Fruit fly (Drosophila melanogaster) whole organism, embryonic: ENCODE measurements around the gene CG14219.

Experiments used
- Abd-B ChIP-seq: fragments of 200-800 bp; sonication (Bioruptor generic); optimal IDR thresholded peaks from 2 replicates; lab custom pipeline; 2018; ENCODE audit warnings: missing biosample characterization, mild to moderate bottlenecking, missing genetic modification characterization, moderate library complexity
- Bgb ChIP-seq: fragments of 200-800 bp; sonication (Bioruptor generic); IDR thresholded peaks from 2 replicates; pipeline ENCODE4 v1.3.6; 2022; ENCODE audit warnings: missing biosample characterization, missing genetic modification characterization; ENCODE audit not compliant: partially characterized antibody
- Bteb2 ChIP-seq: fragments of 200-800 bp; sonication (Bioruptor generic); optimal IDR thresholded peaks from 2 replicates; lab custom pipeline; 2016; ENCODE audit warnings: missing biosample characterization, missing genetic modification characterization
- CG10321 ChIP-seq: fragments of 200-800 bp; sonication (Bioruptor generic); IDR thresholded peaks from 2 replicates; pipeline ENCODE4 v1.3.6; 2022; ENCODE audit warnings: missing biosample characterization, missing genetic modification characterization
- CG11695 ChIP-seq: fragments of 200-800 bp; sonication (Bioruptor generic); IDR thresholded peaks from 3 replicates; pipeline ENCODE4 v1.3.6; 2022; ENCODE audit warnings: missing biosample characterization, missing genetic modification characterization
- CG13775 ChIP-seq: fragments of 200-800 bp; sonication (Bioruptor generic); optimal IDR thresholded peaks from 3 replicates; lab custom pipeline; 2017; ENCODE audit warnings: missing biosample characterization, mild to moderate bottlenecking, missing genetic modification characterization
- CG14710 ChIP-seq: fragments of 200-800 bp; sonication (Bioruptor generic); optimal IDR thresholded peaks from 3 replicates; lab custom pipeline; 2019; ENCODE audit warnings: missing biosample characterization, mild to moderate bottlenecking, missing genetic modification characterization, moderate library complexity
- CG17361 ChIP-seq: fragments of 200-800 bp; sonication (Bioruptor generic); IDR thresholded peaks from 3 replicates; pipeline ENCODE4 v1.3.6; 2022; ENCODE audit warnings: missing biosample characterization, missing genetic modification characterization
- CG18011 ChIP-seq: fragments of 200-800 bp; sonication (Bioruptor generic); optimal IDR thresholded peaks from 2 replicates; lab custom pipeline; 2017; ENCODE audit warnings: missing biosample characterization, missing genetic modification characterization, mild to moderate bottlenecking, moderate library complexity, missing genotype
- CG30020 ChIP-seq: fragments of 200-800 bp; optimal IDR thresholded peaks from 2 replicates; lab custom pipeline; 2019; ENCODE audit warnings: missing biosample characterization, mild to moderate bottlenecking, missing genetic modification characterization, moderate library complexity
- CG30403 ChIP-seq: fragments of 200-800 bp; sonication (Bioruptor generic); optimal IDR thresholded peaks from 3 replicates; lab custom pipeline; 2016; ENCODE audit warnings: missing biosample characterization, missing genetic modification characterization
- CG3726 ChIP-seq: fragments of 200-800 bp; sonication (Bioruptor generic); IDR thresholded peaks from 3 replicates; pipeline ENCODE4, ENCODE4 v1.3.6; 2022; ENCODE audit warnings: missing biosample characterization, missing genetic modification characterization
- CG3995 ChIP-seq: fragments of 200-800 bp; sonication (Bioruptor generic); optimal IDR thresholded peaks from 3 replicates; lab custom pipeline; 2016; ENCODE audit warnings: missing biosample characterization, missing genetic modification characterization
- CG42726 ChIP-seq: fragments of 200-800 bp; sonication (Bioruptor generic); IDR thresholded peaks from 2 replicates; pipeline ENCODE4 v1.3.6; 2022; ENCODE audit warnings: missing biosample characterization, missing genetic modification characterization; ENCODE audit not compliant: partially characterized antibody
- CG5953 ChIP-seq: fragments of 200-800 bp; sonication (Bioruptor generic); IDR thresholded peaks from 2 replicates; pipeline ENCODE4 v1.3.6; 2022; ENCODE audit warnings: missing biosample characterization, missing genetic modification characterization
- CG6272 ChIP-seq: fragments of 200-800 bp; sonication (Bioruptor generic); IDR thresholded peaks from 2 replicates; pipeline ENCODE4 v1.3.6; 2022; ENCODE audit warnings: missing biosample characterization, missing genetic modification characterization
- CG6791 ChIP-seq: fragments of 200-800 bp; sonication (Bioruptor generic); IDR thresholded peaks from 3 replicates; pipeline ENCODE4 v1.3.6; 2022; ENCODE audit warnings: missing biosample characterization, missing genetic modification characterization; ENCODE audit not compliant: partially characterized antibody
- CG7786 ChIP-seq: fragments of 200-800 bp; sonication (Bioruptor generic); optimal IDR thresholded peaks from 2 replicates; lab custom pipeline; 2016; ENCODE audit warnings: missing biosample characterization, missing genetic modification characterization
- CG7987 ChIP-seq: fragments of 200-800 bp; sonication (Bioruptor generic); optimal IDR thresholded peaks from 2 replicates; lab custom pipeline; 2018; ENCODE audit warnings: missing biosample characterization, mild to moderate bottlenecking, missing genetic modification characterization, moderate library complexity
- CG8359 ChIP-seq: fragments of 200-800 bp; sonication (Bioruptor generic); optimal IDR thresholded peaks from 2 replicates; lab custom pipeline; 2017; ENCODE audit warnings: missing biosample characterization, mild to moderate bottlenecking, missing genetic modification characterization, borderline replicate concordance
- CG9932 ChIP-seq: fragments of 200-800 bp; sonication (Bioruptor generic); IDR thresholded peaks from 2 replicates; pipeline ENCODE4 v1.3.6; 2022; ENCODE audit warnings: missing biosample characterization, missing genetic modification characterization
- D19B ChIP-seq: fragments of 200-800 bp; sonication (Bioruptor generic); optimal IDR thresholded peaks from 2 replicates; lab custom pipeline; 2017; ENCODE audit warnings: missing biosample characterization, mild to moderate bottlenecking, missing genetic modification characterization
- Dip3 ChIP-seq: fragments of 200-800 bp; sonication (Bioruptor generic); optimal IDR thresholded peaks from 3 replicates; lab custom pipeline; 2016; ENCODE audit warnings: missing biosample characterization, missing genetic modification characterization
- E2f1 ChIP-seq: fragments of 200-800 bp; sonication (Bioruptor generic); IDR thresholded peaks from 2 replicates; pipeline ENCODE4 v1.3.6; 2022; ENCODE audit warnings: missing biosample characterization, missing genetic modification characterization
- E2f2 ChIP-seq: fragments of 200-800 bp; sonication (Bioruptor generic); IDR thresholded peaks from 2 replicates; pipeline ENCODE4 v1.3.6; 2022; ENCODE audit warnings: missing biosample characterization, missing genetic modification characterization
- Ets65A ChIP-seq: fragments of 200-800 bp; sonication (Bioruptor generic); peaks from one replicate; lab custom pipeline; 2016; ENCODE audit warnings: missing biosample characterization, missing genetic modification characterization
- Hey ChIP-seq: fragments of 200-800 bp; sonication (Bioruptor generic); optimal IDR thresholded peaks from 3 replicates; lab custom pipeline; 2018; ENCODE audit warnings: missing biosample characterization, mild to moderate bottlenecking, missing genetic modification characterization
- Hmr ChIP-seq: fragments of 200-800 bp; sonication (Bioruptor generic); optimal IDR thresholded peaks from 3 replicates; lab custom pipeline; 2017; ENCODE audit warnings: mild to moderate bottlenecking, missing biosample characterization, missing genetic modification reagents, missing genetic modification characterization
- Hmx ChIP-seq: fragments of 200-800 bp; sonication (Bioruptor generic); optimal IDR thresholded peaks from 2 replicates; lab custom pipeline; 2016; ENCODE audit warnings: missing biosample characterization, missing genetic modification characterization
- Hr78 ChIP-seq, 2 experiments: fragments of 200-800 bp in 1 of 2; fragments of >200 bp in 1 of 2; sonication (Bioruptor generic) in 1 of 2; optimal IDR thresholded peaks; 2 replicates each; lab custom pipeline; 2017 to 2019; ENCODE audit warnings: missing biosample characterization in 2 of 2, missing genetic modification characterization in 2 of 2, mild to moderate bottlenecking in 1 of 2, moderate library complexity in 1 of 2
- Meics ChIP-seq: fragments of 200-800 bp; sonication (Bioruptor generic); optimal IDR thresholded peaks from 2 replicates; lab custom pipeline; 2017; ENCODE audit warnings: missing biosample characterization, mild to moderate bottlenecking, missing genetic modification characterization
- Opbp ChIP-seq: fragments of 200-800 bp; sonication (Bioruptor generic); IDR thresholded peaks from 3 replicates; pipeline ENCODE4 v1.3.6; 2022; ENCODE audit warnings: missing biosample characterization, missing genetic modification characterization; ENCODE audit not compliant: partially characterized antibody
- Spps ChIP-seq: fragments of 200-800 bp; sonication (Bioruptor generic); optimal IDR thresholded peaks from 2 replicates; lab custom pipeline; 2018; ENCODE audit warnings: missing biosample characterization, mild to moderate bottlenecking, missing genetic modification characterization
- Ssrp ChIP-seq: fragments of 200-800 bp; sonication (Bioruptor generic); optimal IDR thresholded peaks from 2 replicates; lab custom pipeline; 2018; ENCODE audit warnings: missing biosample characterization, mild to moderate bottlenecking, missing genetic modification characterization, moderate library complexity
- Usf ChIP-seq: fragments of 200-800 bp; sonication (Bioruptor generic); optimal IDR thresholded peaks from 2 replicates; lab custom pipeline; 2017; ENCODE audit warnings: missing genotype, missing biosample characterization, missing genetic modification characterization
- chm ChIP-seq: fragments of 200-800 bp; sonication (Bioruptor generic); IDR thresholded peaks from 2 replicates; pipeline ENCODE4 v1.3.6; 2022; ENCODE audit warnings: missing biosample characterization, missing genetic modification characterization
- chn ChIP-seq: fragments of 200-800 bp; sonication (Bioruptor generic); optimal IDR thresholded peaks from 2 replicates; lab custom pipeline; 2016; ENCODE audit warnings: missing biosample characterization, missing genetic modification characterization
- dm ChIP-seq: fragments of 200-800 bp; sonication (Bioruptor generic); optimal IDR thresholded peaks from 3 replicates; lab custom pipeline; 2016; ENCODE audit warnings: missing biosample characterization, missing genetic modification characterization
- emc ChIP-seq: fragments of 200-800 bp; sonication (Bioruptor generic); optimal IDR thresholded peaks from 2 replicates; lab custom pipeline; 2016; ENCODE audit warnings: missing biosample characterization, missing genetic modification characterization
- fd64A ChIP-seq: fragments of 200-800 bp; sonication (Bioruptor generic); optimal IDR thresholded peaks from 3 replicates; lab custom pipeline; 2018; ENCODE audit warnings: missing biosample characterization, mild to moderate bottlenecking, missing genetic modification characterization
- fru ChIP-seq: fragments of >200 bp; optimal IDR thresholded peaks from 2 replicates; lab custom pipeline; 2017
- nmo ChIP-seq: fragments of 200-800 bp; sonication (Bioruptor generic); optimal IDR thresholded peaks from 2 replicates; lab custom pipeline; 2018; ENCODE audit warnings: missing biosample characterization, mild to moderate bottlenecking, missing genetic modification characterization, moderate library complexity
- p53 ChIP-seq: fragments of 200-800 bp; sonication (Bioruptor generic); optimal IDR thresholded peaks from 2 replicates; lab custom pipeline; 2016; ENCODE audit warnings: missing biosample characterization, missing genetic modification characterization
- prd ChIP-seq, 3 experiments: fragments of >200 bp in 2 of 3; fragments of 200-800 bp in 1 of 3; sonication (Bioruptor generic) in 1 of 3; optimal IDR thresholded peaks in 2 of 3; IDR thresholded peaks in 1 of 3; 2 replicates in 2 of 3; 3 replicates in 1 of 3; pipeline versions ENCODE4 v1.3.6 to Lab custom; 2017 to 2022; ENCODE audit warnings: missing biosample characterization in 1 of 3, missing genetic modification characterization in 1 of 3
- schlank ChIP-seq: fragments of 200-800 bp; sonication (Bioruptor generic); optimal IDR thresholded peaks from 2 replicates; lab custom pipeline; 2018; ENCODE audit warnings: missing biosample characterization, mild to moderate bottlenecking, missing genetic modification characterization
- scrt ChIP-seq: fragments of 200-800 bp; sonication (Bioruptor generic); optimal IDR thresholded peaks from 2 replicates; lab custom pipeline; 2018; ENCODE audit warnings: missing biosample characterization, mild to moderate bottlenecking, missing genetic modification characterization, moderate library complexity
- seq ChIP-seq: fragments of 200-800 bp; sonication (Bioruptor generic); IDR thresholded peaks from 2 replicates; pipeline ENCODE4 v1.3.6; 2022; ENCODE audit warnings: missing biosample characterization, missing genetic modification characterization
- tll ChIP-seq, 2 experiments: fragments of 200-800 bp in 1 of 2; fragments of >200 bp in 1 of 2; sonication (Bioruptor generic) in 1 of 2; optimal IDR thresholded peaks; 2 replicates each; lab custom pipeline; 2017 to 2019; ENCODE audit warnings: missing biosample characterization in 2 of 2, missing genetic modification characterization in 2 of 2, mild to moderate bottlenecking in 1 of 2, moderate library complexity in 1 of 2
- wor ChIP-seq: fragments of 200-800 bp; sonication (Bioruptor generic); IDR thresholded peaks from 2 replicates; pipeline ENCODE4 v1.3.6; 2022; ENCODE audit warnings: missing biosample characterization, missing genetic modification characterization
- zf30C ChIP-seq: fragments of 200-800 bp; sonication (Bioruptor generic); optimal IDR thresholded peaks from 3 replicates; lab custom pipeline; 2018; ENCODE audit warnings: missing biosample characterization, mild to moderate bottlenecking, missing genetic modification characterization

CG14219 gene

DNA sequence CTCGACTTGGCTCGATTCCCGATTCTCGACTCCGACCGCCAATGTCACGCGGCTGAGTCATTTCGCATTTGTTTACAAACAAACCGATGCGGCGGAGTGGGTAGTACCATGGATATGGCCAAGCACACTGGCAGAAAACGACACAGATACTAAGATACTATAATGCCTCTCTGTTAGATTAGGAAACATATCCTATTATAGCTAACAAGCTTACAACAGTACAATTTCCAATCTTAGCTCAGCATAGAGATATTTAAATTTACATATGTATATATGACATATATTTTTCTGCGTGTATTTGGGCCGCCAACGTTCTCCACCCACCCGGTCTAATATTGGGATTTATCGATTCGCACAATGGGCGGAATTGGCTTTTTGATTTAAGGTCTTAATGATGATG, 14.0 kb upstream of the CG14219 start (continued):
- TF ChIP-seq schlank (tag; lab: Kevin White, UChicago) (peak; percentile 77), p53 (no peak), tll (GFP tag; optimal IDR thresholded peaks at IDR 0.05; lab: Kevin White, UChicago) (no peak), dm (GFP tag; lab: Kevin White, UChicago) (no peak), emc (no peak), Ets65A (peak; percentile 94), CG13775 (peak; percentile 65), zf30C (peak; percentile 27), CG14710 (tag; lab: Kevin White, UChicago) (peak; percentile 44), CG5953 (GFP tag; lab: Robert Waterston, UW) (peak; percentile 61), Hmr (GFP tag; lab: Kevin White, UChicago) (peak; percentile 83), CG18011 (GFP tag; lab: Kevin White, UChicago) (peak; percentile 26), CG7786 (GFP tag; lab: Kevin White, UChicago) (peak; percentile 38), chm (GFP tag; lab: Robert Waterston, UW) (peak; percentile 77), wor (GFP tag; lab: Robert Waterston, UW) (peak; percentile 48; the same call in 1 of the 2 replicates), chn (GFP tag; lab: Kevin White, UChicago) (peak; percentile 60), Abd-B (GFP tag; lab: Kevin White, UChicago) (peak; percentile 70), prd (optimal IDR thresholded peaks at IDR 0.05; lab: Kevin White, UChicago) (no peak), prd (GFP tag; IDR thresholded peaks at IDR 0.05; lab: Robert Waterston, UW) (peak; percentile 87), CG6272 (peak; percentile 49), E2f2 (GFP tag; lab: Robert Waterston, UW) (peak; percentile 63), CG3995 (GFP tag; lab: Kevin White, UChicago) (peak; percentile 6), CG8359 (GFP tag; lab: Kevin White, UChicago) (no peak), scrt (peak; percentile 58), CG3726 (GFP tag; lab: Robert Waterston, UW) (0 out of 3 replicates have a peak, but pooled peaks have one; percentile 38), Hr78 (GFP tag; optimal IDR thresholded peaks at IDR 0.05; lab: Kevin White, UChicago) (no peak), CG6791 (GFP tag; lab: Robert Waterston, UW) (no peak), CG9932 (peak; percentile 92), CG42726 (GFP tag; lab: Robert Waterston, UW) (no peak), Opbp (GFP tag; lab: Robert Waterston, UW) (no peak), CG11695 (peak; percentile 65; the same call in 2 of the 3 replicates), nmo (GFP tag; lab: Kevin White, UChicago) (peak; percentile 79), CG30020 (tag; lab: Kevin White, UChicago) (peak; percentile 6), CG17361 (GFP tag; lab: Robert Waterston, UW) (peak; percentile 68; the same call in 2 of the 3 replicates), seq (GFP tag; lab: Robert Waterston, UW) (peak; percentile 76), CG7987 (GFP tag; lab: Kevin White, UChicago) (no peak), Bgb (GFP tag; lab: Robert Waterston, UW) (no peak), CG30403 (GFP tag; lab: Kevin White, UChicago) (peak; percentile 74), Hey (tag; lab: Kevin White, UChicago) (no peak), fru (no peak), Hmx (GFP tag; lab: Kevin White, UChicago) (no peak), Bteb2 (GFP tag; lab: Kevin White, UChicago) (peak; percentile 8), E2f1 (GFP tag; lab: Robert Waterston, UW) (peak; percentile 70), D19B (GFP tag; lab: Kevin White, UChicago) (peak; percentile 43), Spps (tag; lab: Kevin White, UChicago) (peak; percentile 29), Ssrp (peak; percentile 53), CG10321 (GFP tag; lab: Robert Waterston, UW) (no peak), Usf (GFP tag; lab: Kevin White, UChicago) (no peak), Meics (peak; percentile 79), fd64A (GFP tag; lab: Kevin White, UChicago) (no peak), Dip3 (peak; percentile 51)
